Worm (Caenorhabditis elegans): Measurements from ENCODE around the gene rfs-1.

DNA sequence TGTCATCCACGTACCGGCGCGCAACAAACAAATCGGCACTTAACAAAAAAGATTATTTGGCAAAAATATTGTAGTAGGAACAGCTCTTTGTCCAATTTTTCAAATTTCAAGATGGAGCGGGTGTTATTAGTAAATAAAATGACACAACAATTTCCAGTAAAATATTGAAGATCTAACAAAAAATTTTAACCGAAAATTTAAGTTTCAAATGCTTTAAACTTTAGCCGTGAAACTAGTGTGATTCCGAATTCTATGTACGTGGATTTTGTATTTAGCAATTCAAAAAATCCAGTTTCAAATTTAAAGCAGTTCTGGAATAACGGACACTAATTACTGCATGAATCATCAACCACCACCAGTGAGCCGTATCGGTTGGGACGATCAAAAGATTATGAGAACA, 23.5 kb upstream of the rfs-1 start, which contains the start of gene snb-5:
- TF ChIP-seq W03F9.2 (tag; optimal IDR thresholded peaks at IDR 0.05) (no peak), dao-5 (tag; optimal IDR thresholded peaks at IDR 0.05) (no peak), him-1 (tag; optimal IDR thresholded peaks at IDR 0.05) (no peak)

Measured in whole organism, L4/young adult.